Fruit fly (Drosophila melanogaster) whole organism, embryonic: Measurements from ENCODE around the gene RhoGAP18B.

Experiments used
- CG10209 ChIP-seq: fragments of 200-800 bp; sonication (Bioruptor generic); optimal IDR thresholded peaks from 3 replicates; lab custom pipeline; 2017; ENCODE audit warnings: missing biosample characterization, mild to moderate bottlenecking, missing genetic modification characterization, missing genetic modification reagents
- CG10267 ChIP-seq: fragments of 200-800 bp; sonication (Bioruptor generic); optimal IDR thresholded peaks from 2 replicates; lab custom pipeline; 2018; ENCODE audit warnings: missing biosample characterization, mild to moderate bottlenecking, missing genetic modification characterization, moderate library complexity
- CG10654 ChIP-seq: fragments of 200-800 bp; sonication (Bioruptor generic); optimal IDR thresholded peaks from 2 replicates; lab custom pipeline; 2016; ENCODE audit warnings: missing biosample characterization, missing genetic modification characterization
- CG11723 ChIP-seq: fragments of 200-800 bp; sonication (Bioruptor generic); optimal IDR thresholded peaks from 2 replicates; lab custom pipeline; 2017; ENCODE audit warnings: missing biosample characterization, mild to moderate bottlenecking, missing genetic modification characterization
- CG12071 ChIP-seq: fragments of 200-800 bp; sonication (Bioruptor generic); optimal IDR thresholded peaks from 3 replicates; lab custom pipeline; 2018; ENCODE audit warnings: missing biosample characterization, mild to moderate bottlenecking, missing genetic modification characterization
- CG14050 ChIP-seq: fragments of 200-800 bp; sonication (Bioruptor generic); IDR thresholded peaks from 3 replicates; pipeline ENCODE4 v1.3.6; 2022; ENCODE audit warnings: missing biosample characterization, missing genetic modification characterization
- CG17328 ChIP-seq: fragments of 200-800 bp; sonication (Bioruptor generic); IDR thresholded peaks from 2 replicates; pipeline ENCODE4 v1.3.6; 2022; ENCODE audit warnings: missing biosample characterization, missing genetic modification characterization
- CG17385 ChIP-seq: fragments of 200-800 bp; sonication (Bioruptor generic); optimal IDR thresholded peaks from 3 replicates; lab custom pipeline; 2018; ENCODE audit warnings: missing biosample characterization, mild to moderate bottlenecking, missing genetic modification characterization
- CG2120 ChIP-seq: fragments of 200-800 bp; sonication (Bioruptor generic); optimal IDR thresholded peaks from 3 replicates; lab custom pipeline; 2016; ENCODE audit warnings: missing biosample characterization, missing genetic modification characterization
- CG2712 ChIP-seq: fragments of 200-800 bp; optimal IDR thresholded peaks from 3 replicates; lab custom pipeline; 2019; ENCODE audit warnings: missing biosample characterization, mild to moderate bottlenecking, missing genetic modification characterization, moderate library complexity
- CG30403 ChIP-seq: fragments of 200-800 bp; sonication (Bioruptor generic); optimal IDR thresholded peaks from 3 replicates; lab custom pipeline; 2016; ENCODE audit warnings: missing biosample characterization, missing genetic modification characterization
- CG30431 ChIP-seq: fragments of 200-800 bp; sonication (Bioruptor generic); optimal IDR thresholded peaks from 2 replicates; lab custom pipeline; 2017; ENCODE audit warnings: missing biosample characterization, missing genetic modification characterization
- CG31365 ChIP-seq: fragments of 200-800 bp; sonication (Bioruptor generic); optimal IDR thresholded peaks from 2 replicates; lab custom pipeline; 2018; ENCODE audit warnings: missing biosample characterization, mild to moderate bottlenecking, missing genetic modification characterization
- CG31441 ChIP-seq: fragments of 200-800 bp; sonication (Bioruptor generic); IDR thresholded peaks from 2 replicates; pipeline ENCODE4 v1.3.6; 2022; ENCODE audit warnings: missing biosample characterization, missing genetic modification characterization
- CG4730 ChIP-seq: fragments of 200-800 bp; sonication (Bioruptor generic); IDR thresholded peaks from 2 replicates; pipeline ENCODE4 v1.3.6; 2022; ENCODE audit warnings: missing biosample characterization, missing genetic modification characterization
- CG5953 ChIP-seq: fragments of 200-800 bp; sonication (Bioruptor generic); IDR thresholded peaks from 2 replicates; pipeline ENCODE4 v1.3.6; 2022; ENCODE audit warnings: missing biosample characterization, missing genetic modification characterization
- CG6689 ChIP-seq: fragments of 200-800 bp; sonication (Bioruptor generic); IDR thresholded peaks from 2 replicates; pipeline ENCODE4 v1.3.6; 2022; ENCODE audit warnings: missing biosample characterization, missing genetic modification characterization
- CG7556 ChIP-seq: fragments of 200-800 bp; sonication (Bioruptor generic); optimal IDR thresholded peaks from 2 replicates; lab custom pipeline; 2017; ENCODE audit warnings: missing biosample characterization, mild to moderate bottlenecking, missing genetic modification characterization
- CG7839 ChIP-seq: fragments of 200-800 bp; sonication (Bioruptor generic); optimal IDR thresholded peaks from 3 replicates; lab custom pipeline; 2018; ENCODE audit warnings: missing biosample characterization, mild to moderate bottlenecking, missing genetic modification characterization, moderate library complexity
- CG8924 ChIP-seq: fragments of 200-800 bp; optimal IDR thresholded peaks from 3 replicates; lab custom pipeline; 2019; ENCODE audit warnings: missing biosample characterization, mild to moderate bottlenecking, missing genetic modification characterization, moderate library complexity
- CG9609 ChIP-seq: fragments of 200-800 bp; sonication (Bioruptor generic); optimal IDR thresholded peaks from 3 replicates; lab custom pipeline; 2016; ENCODE audit warnings: missing biosample characterization, missing genetic modification characterization
- CG9817 ChIP-seq: fragments of 200-800 bp; sonication (Bioruptor generic); optimal IDR thresholded peaks from 2 replicates; lab custom pipeline; 2018; ENCODE audit warnings: missing biosample characterization, mild to moderate bottlenecking, missing genetic modification characterization, moderate library complexity
- CoRest ChIP-seq: fragments of 200-800 bp; sonication (Bioruptor generic); optimal IDR thresholded peaks from 3 replicates; lab custom pipeline; 2018; ENCODE audit warnings: missing biosample characterization, mild to moderate bottlenecking, missing genetic modification characterization, moderate library complexity
- Dek ChIP-seq: fragments of 200-800 bp; sonication (Bioruptor generic); optimal IDR thresholded peaks from 3 replicates; lab custom pipeline; 2019; ENCODE audit warnings: missing biosample characterization, mild to moderate bottlenecking, missing genetic modification characterization, moderate library complexity
- E2f2 ChIP-seq: fragments of 200-800 bp; sonication (Bioruptor generic); IDR thresholded peaks from 2 replicates; pipeline ENCODE4 v1.3.6; 2022; ENCODE audit warnings: missing biosample characterization, missing genetic modification characterization
- GATAe ChIP-seq: fragments of 200-800 bp; sonication (Bioruptor generic); conservative IDR thresholded peaks from 2 replicates; pipeline ENCODE4 v1.3.6; 2022; ENCODE audit warnings: missing biosample characterization, missing genetic modification characterization
- H2.0 ChIP-seq: fragments of 200-800 bp; sonication (Bioruptor generic); IDR thresholded peaks from 2 replicates; pipeline ENCODE4 v1.3.6; 2022; ENCODE audit warnings: missing biosample characterization, missing genetic modification characterization
- HmgZ ChIP-seq: fragments of 200-800 bp; sonication (Bioruptor generic); optimal IDR thresholded peaks from 2 replicates; lab custom pipeline; 2018; ENCODE audit warnings: missing biosample characterization, mild to moderate bottlenecking, missing genetic modification characterization
- Hr78 ChIP-seq, 2 experiments: fragments of 200-800 bp in 1 of 2; fragments of >200 bp in 1 of 2; sonication (Bioruptor generic) in 1 of 2; optimal IDR thresholded peaks; 2 replicates each; lab custom pipeline; 2017 to 2019; ENCODE audit warnings: missing biosample characterization in 2 of 2, missing genetic modification characterization in 2 of 2, mild to moderate bottlenecking in 1 of 2, moderate library complexity in 1 of 2
- Neu2 ChIP-seq: fragments of 200-800 bp; sonication (Bioruptor generic); optimal IDR thresholded peaks from 3 replicates; lab custom pipeline; 2016; ENCODE audit warnings: missing biosample characterization, missing genetic modification characterization, borderline replicate concordance
- Oaz ChIP-seq: fragments of 200-800 bp; sonication (Bioruptor generic); IDR thresholded peaks from 2 replicates; pipeline ENCODE4 v1.3.6; 2022; ENCODE audit warnings: missing biosample characterization, missing genetic modification characterization
- Pdp1 ChIP-seq, 2 experiments: fragments of 200-800 bp; sonication (Bioruptor generic); optimal IDR thresholded peaks; 3 replicates each; lab custom pipeline; 2016; ENCODE audit warnings: missing biosample characterization in 2 of 2, missing genetic modification characterization in 2 of 2, mild to moderate bottlenecking in 1 of 2, moderate library complexity in 1 of 2
- Ptx1 ChIP-seq: fragments of 200-800 bp; sonication (Bioruptor generic); IDR thresholded peaks from 2 replicates; pipeline ENCODE4 v1.3.6; 2022; ENCODE audit warnings: missing biosample characterization, missing genetic modification characterization
- Side ChIP-seq: fragments of 200-800 bp; sonication (Bioruptor generic); optimal IDR thresholded peaks from 2 replicates; lab custom pipeline; 2016; ENCODE audit warnings: missing biosample characterization, missing genetic modification characterization
- bigmax ChIP-seq: fragments of 200-800 bp; sonication (Bioruptor generic); optimal IDR thresholded peaks from 2 replicates; lab custom pipeline; 2018; ENCODE audit warnings: missing biosample characterization, mild to moderate bottlenecking, missing genetic modification characterization
- br ChIP-seq: fragments of >200 bp; optimal IDR thresholded peaks from 2 replicates; lab custom pipeline; 2017
- btn ChIP-seq: fragments of 200-800 bp; sonication (Bioruptor generic); optimal IDR thresholded peaks from 2 replicates; lab custom pipeline; 2016; ENCODE audit warnings: missing biosample characterization, missing genetic modification characterization
- corto ChIP-seq: fragments of 200-800 bp; sonication (Bioruptor generic); optimal IDR thresholded peaks from 2 replicates; lab custom pipeline; 2016; ENCODE audit warnings: missing biosample characterization, mild to moderate bottlenecking, missing genetic modification characterization, moderate library complexity
- dmrt99B ChIP-seq: fragments of 200-800 bp; sonication (Bioruptor generic); optimal IDR thresholded peaks from 2 replicates; lab custom pipeline; 2018; ENCODE audit warnings: missing biosample characterization, mild to moderate bottlenecking, missing genetic modification characterization, moderate library complexity
- jumu ChIP-seq: fragments of 200-800 bp; sonication (Bioruptor generic); optimal IDR thresholded peaks from 3 replicates; lab custom pipeline; 2016; ENCODE audit warnings: missing biosample characterization, missing genetic modification characterization
- kah ChIP-seq: fragments of 200-800 bp; sonication (Bioruptor generic); optimal IDR thresholded peaks from 2 replicates; lab custom pipeline; 2018; ENCODE audit warnings: missing biosample characterization, mild to moderate bottlenecking, missing genetic modification characterization
- ken ChIP-seq: fragments of 200-800 bp; sonication (Bioruptor generic); IDR thresholded peaks from 3 replicates; pipeline ENCODE4 v1.3.6; 2022; ENCODE audit warnings: missing biosample characterization, missing genetic modification characterization
- lab ChIP-seq: fragments of 200-800 bp; sonication (Bioruptor generic); optimal IDR thresholded peaks from 3 replicates; lab custom pipeline; 2017; ENCODE audit warnings: missing biosample characterization, missing genetic modification characterization, mild to moderate bottlenecking, moderate library complexity, missing genetic modification reagents
- lmd ChIP-seq: fragments of 200-800 bp; sonication (Bioruptor generic); IDR thresholded peaks from 2 replicates; pipeline ENCODE4 v1.3.6; 2022; ENCODE audit warnings: missing biosample characterization, missing genetic modification characterization
- mam ChIP-seq: fragments of 200-800 bp; sonication (Bioruptor generic); optimal IDR thresholded peaks from 3 replicates; lab custom pipeline; 2016; ENCODE audit warnings: missing biosample characterization, missing genetic modification characterization
- org-1 ChIP-seq: fragments of 200-800 bp; sonication (Bioruptor generic); optimal IDR thresholded peaks from 2 replicates; lab custom pipeline; 2017; ENCODE audit warnings: missing biosample characterization, missing genetic modification characterization
- pho ChIP-seq: fragments of 200-800 bp; sonication (Bioruptor generic); optimal IDR thresholded peaks from 2 replicates; lab custom pipeline; 2016; ENCODE audit warnings: missing biosample characterization, missing genetic modification characterization
- seq ChIP-seq: fragments of 200-800 bp; sonication (Bioruptor generic); IDR thresholded peaks from 2 replicates; pipeline ENCODE4 v1.3.6; 2022; ENCODE audit warnings: missing biosample characterization, missing genetic modification characterization
- sim ChIP-seq: fragments of 200-800 bp; sonication (Bioruptor generic); IDR thresholded peaks from 2 replicates; pipeline ENCODE4 v1.3.6; 2022; ENCODE audit warnings: missing biosample characterization, missing genetic modification characterization
- slbo ChIP-seq: fragments of 200-800 bp; sonication (Bioruptor generic); IDR thresholded peaks from 2 replicates; pipeline ENCODE4 v1.3.6; 2022; ENCODE audit warnings: missing biosample characterization, missing genetic modification characterization
- tx ChIP-seq: fragments of 200-800 bp; sonication (Bioruptor generic); optimal IDR thresholded peaks from 2 replicates; lab custom pipeline; 2016; ENCODE audit warnings: missing biosample characterization, missing genetic modification characterization

RhoGAP18B gene

DNA sequence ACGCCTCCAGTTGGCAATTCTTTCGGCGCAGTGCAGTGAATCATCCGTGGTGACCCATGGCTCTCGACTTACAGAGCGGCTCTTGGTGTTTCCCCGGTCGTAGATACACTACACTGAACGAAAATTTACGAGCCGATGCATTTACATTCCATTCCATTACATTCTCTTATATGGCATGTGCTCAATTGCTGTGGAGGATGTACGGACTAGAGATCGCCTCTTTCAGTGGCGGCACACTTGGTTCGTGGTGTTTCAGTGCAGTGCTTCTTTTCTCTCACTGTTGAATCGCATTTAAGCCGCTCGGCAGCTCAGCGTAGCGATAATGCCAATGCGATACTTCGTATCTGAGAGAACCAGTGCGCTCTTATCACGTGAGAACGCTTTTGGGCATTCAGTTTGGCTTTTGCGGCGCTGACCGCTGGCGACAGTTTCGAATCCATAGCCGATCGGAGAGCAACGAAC, 20.8 kb upstream of the RhoGAP18B start, which contains the start of gene Mec2 (continued):
- TF ChIP-seq CG4730 (GFP tag; lab: Robert Waterston, UW) (peak; percentile 31; the same call in 1 of the 2 replicates), sim (GFP tag; lab: Robert Waterston, UW) (no peak), GATAe (GFP tag; lab: Robert Waterston, UW) (no peak), lab (GFP tag; lab: Kevin White, UChicago) (peak; percentile 32), CG7556 (GFP tag; lab: Kevin White, UChicago) (peak; percentile 55), CG30431 (GFP tag; lab: Kevin White, UChicago) (no peak), CG9609 (GFP tag; lab: Kevin White, UChicago) (peak; percentile 59), ken (GFP tag; lab: Robert Waterston, UW) (peak; percentile 73), HmgZ (peak; percentile 39), br (no peak), CG6689 (0 out of 2 replicates have a peak, but pooled peaks have one; percentile 23), tx (GFP tag; lab: Kevin White, UChicago) (peak; percentile 46), CG2120 (GFP tag; lab: Kevin White, UChicago) (peak; percentile 77), Ptx1 (GFP tag; lab: Robert Waterston, UW) (peak; percentile 71), CG9817 (tag; lab: Kevin White, UChicago) (peak; percentile 36), CG10209 (GFP tag; lab: Kevin White, UChicago) (no peak), Dek (tag; lab: Kevin White, UChicago) (peak; percentile 47), Hr78 (GFP tag; optimal IDR thresholded peaks at IDR 0.05; lab: Kevin White, UChicago) (peak in 1 of 2 experiments; percentile 83), bigmax (no peak), lmd (GFP tag; lab: Robert Waterston, UW) (peak; percentile 37), CG11723 (GFP tag; lab: Kevin White, UChicago) (no peak), corto (GFP tag; lab: Kevin White, UChicago) (peak; percentile 52), CG17385 (GFP tag; lab: Kevin White, UChicago) (peak; percentile 41), mam (GFP tag; lab: Kevin White, UChicago) (peak; percentile 27), Pdp1 (GFP tag; optimal IDR thresholded peaks at IDR 0.05; lab: Kevin White, UChicago) (peak; percentile 36 to 45), seq (GFP tag; lab: Robert Waterston, UW) (peak; percentile 47; the same call in 1 of the 2 replicates), org-1 (peak; percentile 47), Side (GFP tag; lab: Kevin White, UChicago) (no peak), CoRest (tag; lab: Kevin White, UChicago) (peak; percentile 50), dmrt99B (peak; percentile 56), kah (no peak), pho (GFP tag; lab: Kevin White, UChicago) (peak; percentile 3), btn (GFP tag; lab: Kevin White, UChicago) (no peak), CG10267 (tag; lab: Kevin White, UChicago) (peak; percentile 2), jumu (GFP tag; lab: Kevin White, UChicago) (peak; percentile 43), E2f2 (peak; percentile 39; the same call in 1 of the 2 replicates), Oaz (peak; percentile 31; the same call in 1 of the 2 replicates), CG31441 (GFP tag; lab: Robert Waterston, UW) (peak; percentile 15; the same call in 1 of the 2 replicates), slbo (GFP tag; lab: Robert Waterston, UW) (peak; percentile 84), H2.0 (peak; percentile 73), CG31365 (tag; lab: Kevin White, UChicago) (no peak), CG5953 (GFP tag; lab: Robert Waterston, UW) (peak; percentile 50; the same call in 1 of the 2 replicates), Neu2 (GFP tag; lab: Kevin White, UChicago) (no peak), CG12071 (GFP tag; lab: Kevin White, UChicago) (peak; percentile 12), CG14050 (GFP tag; lab: Robert Waterston, UW) (peak; percentile 53; the same call in 2 of the 3 replicates), CG8924 (tag; lab: Kevin White, UChicago) (peak; percentile 22), CG17328 (peak; percentile 62), CG10654 (peak; percentile 13), CG30403 (GFP tag; lab: Kevin White, UChicago) (peak; percentile 47), CG2712 (tag; lab: Kevin White, UChicago) (peak; percentile 30), CG7839 (tag; lab: Kevin White, UChicago) (peak; percentile 73)
